Worm (Caenorhabditis elegans): ENCODE data around the gene T10C6.15.

ce11 chrV:16009564-16009963 is 36.2 kb downstream of the T10C6.15 start, which contains the start of gene str-233:
- TF ChIP-seq flt-1 (GFP tag; IDR thresholded peaks at IDR 0.05) = no peak
- no peak for TF ChIP-seq ceh-36 (tag; optimal IDR thresholded peaks at IDR 0.05)
- TF ChIP-seq ama-1 (optimal IDR thresholded peaks at IDR 0.05) = no peak
- no peak for TF ChIP-seq F13C5.2 (tag; optimal IDR thresholded peaks at IDR 0.05)
- no peak for TF ChIP-seq tbx-37 (GFP tag; conservative IDR thresholded peaks at IDR 0.05)
- no peak for TF ChIP-seq hmbx-1 (tag; optimal IDR thresholded peaks at IDR 0.05)
- TF ChIP-seq ets-7 (tag; optimal IDR thresholded peaks at IDR 0.05) = no peak
- no peak for TF ChIP-seq pes-1 (GFP tag; IDR thresholded peaks at IDR 0.05)

Data from whole organism, early embryonic.